Worm (Caenorhabditis elegans) whole organism, L4/young adult: ENCODE results near the gene srw-26.

Experiments
- dao-5 ChIP-seq: sonication (generic microtip); optimal IDR thresholded peaks from 2 replicates; lab custom pipeline; 2016; ENCODE audit warnings: missing genotype, missing genetic modification characterization, moderate library complexity, missing compliant biosample characterization
- him-1 ChIP-seq: sonication (generic microtip); optimal IDR thresholded peaks from 2 replicates; lab custom pipeline; 2016; ENCODE audit warnings: missing genotype, missing genetic modification reagents, missing genetic modification characterization, missing compliant biosample characterization

DNA sequence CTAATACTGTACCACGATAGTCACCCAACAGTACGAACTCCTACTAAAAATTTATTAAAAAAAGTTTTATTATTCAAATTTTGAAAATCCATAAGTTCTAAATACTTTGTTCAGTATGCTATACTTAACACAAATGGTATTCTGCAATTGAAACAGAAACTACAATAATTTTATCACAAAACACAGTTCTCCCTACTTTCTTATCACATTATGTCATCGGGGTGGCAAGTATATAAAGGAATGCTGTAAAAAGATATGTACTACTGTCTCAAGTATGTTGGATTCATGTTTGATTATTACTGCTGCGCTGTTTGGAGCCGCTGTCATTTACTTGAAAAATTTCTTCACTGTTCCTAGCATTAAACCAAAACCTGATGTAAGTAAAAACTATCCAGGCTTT, 11.2 kb downstream of the srw-26 start, which contains the start of gene cdr-1:
- TF ChIP-seq him-1 (tag; lab: Kevin White, UChicago) (no peak), dao-5 (tag; lab: Kevin White, UChicago) (no peak)
